Worm (Caenorhabditis elegans): Measurements from ENCODE around the gene try-14.

ce11 chrX:7541078-7541477 is 45.7 kb upstream of the try-14 start:
- TF ChIP-seq aly-2 (tag; optimal IDR thresholded peaks at IDR 0.05): no peak
- TF ChIP-seq nhr-76 (tag; optimal IDR thresholded peaks at IDR 0.05): no peak
- TF ChIP-seq nhr-11 (tag; optimal IDR thresholded peaks at IDR 0.05): no peak
- no peak for TF ChIP-seq lin-39 (tag; optimal IDR thresholded peaks at IDR 0.05)
- no peak for TF ChIP-seq ztf-11 (tag; optimal IDR thresholded peaks at IDR 0.05)
- no peak for TF ChIP-seq ces-1 (GFP tag; optimal IDR thresholded peaks at IDR 0.05)
- TF ChIP-seq nhr-77 (tag; optimal IDR thresholded peaks at IDR 0.05): no peak
- no peak for TF ChIP-seq mdl-1 (tag; optimal IDR thresholded peaks at IDR 0.05)
- no peak for TF ChIP-seq elt-3 (tag; optimal IDR thresholded peaks at IDR 0.05)
- no peak for TF ChIP-seq snpc-4 (tag; optimal IDR thresholded peaks at IDR 0.05)
- no peak for TF ChIP-seq lin-35 (GFP tag; optimal IDR thresholded peaks at IDR 0.05)
